Fruit fly (Drosophila melanogaster) whole organism, pupa: ENCODE results near the gene Scm.

Experiments
- CG13204 ChIP-seq: fragments of 200-800 bp; sonication (Bioruptor generic); optimal IDR thresholded peaks from 2 replicates; lab custom pipeline; 2018; ENCODE audit warnings: missing biosample characterization, mild to moderate bottlenecking, missing genetic modification characterization, moderate library complexity
- CG4496 ChIP-seq: fragments of 200-800 bp; sonication (Bioruptor generic); IDR thresholded peaks from 3 replicates; pipeline ENCODE4 v1.3.6; 2022; ENCODE audit warnings: missing biosample characterization, missing genetic modification characterization
- D1 ChIP-seq: fragments of 200-800 bp; sonication (Bioruptor generic); optimal IDR thresholded peaks from 2 replicates; lab custom pipeline; 2018; ENCODE audit warnings: missing biosample characterization, mild to moderate bottlenecking, missing genetic modification characterization, moderate library complexity
- Pif1A ChIP-seq: fragments of 200-800 bp; sonication (Bioruptor generic); optimal IDR thresholded peaks from 3 replicates; lab custom pipeline; 2016; ENCODE audit warnings: missing biosample characterization, missing genetic modification characterization
- gl ChIP-seq: fragments of 200-800 bp; sonication (Bioruptor generic); optimal IDR thresholded peaks from 2 replicates; lab custom pipeline; 2018; ENCODE audit warnings: missing biosample characterization, mild to moderate bottlenecking, missing genetic modification characterization

- TF ChIP-seq D1 (peak; percentile 20), CG13204 (GFP tag; lab: Kevin White, UChicago) (peak; percentile 6), gl (tag; lab: Kevin White, UChicago) (peak; percentile 6), CG4496 (GFP tag; lab: Robert Waterston, UW) (peak; percentile 82), Pif1A (peak; percentile 85)
These were observed 39.3 kb downstream of the Scm start for dm6 chr3R:9598099-9598498.
